Fruit fly (Drosophila melanogaster): Measurements from ENCODE around the gene Eig71Ef.

Gene Eig71Ef

dm6 chr3L:15690711-15691591 lies 33.8 kb upstream of the Eig71Ef start (continued):
- TF ChIP-seq slp2 (GFP tag; optimal IDR thresholded peaks at IDR 0.05) (no peak), fd102C (GFP tag; optimal IDR thresholded peaks at IDR 0.05) (no peak), CG3407 (GFP tag; optimal IDR thresholded peaks at IDR 0.05) (no peak), MESR4 (GFP tag; optimal IDR thresholded peaks at IDR 0.05) (no peak), CG9437 (GFP tag; optimal IDR thresholded peaks at IDR 0.05) (peak; percentile 13), sr (GFP tag; IDR thresholded peaks at IDR 0.05) (no peak)

- TF ChIP-seq CG8290 (GFP tag; optimal IDR thresholded peaks at IDR 0.05), result no peak
- TF ChIP-seq CG8290 (tag; optimal IDR thresholded peaks at IDR 0.05), result peak in 1 of 2 experiments; percentile 46
- TF ChIP-seq CG10209 (GFP tag; optimal IDR thresholded peaks at IDR 0.05), result peak; percentile 35
- peak; percentile 37 for TF ChIP-seq Hmr (GFP tag; optimal IDR thresholded peaks at IDR 0.05)
- TF ChIP-seq Trl (optimal IDR thresholded peaks at IDR 0.05), result no peak
- peak; percentile 13 for TF ChIP-seq Trl (GFP tag; optimal IDR thresholded peaks at IDR 0.05)
- TF ChIP-seq slbo (GFP tag; IDR thresholded peaks at IDR 0.05), result no peak
- TF ChIP-seq pho (GFP tag; optimal IDR thresholded peaks at IDR 0.05), result peak; percentile 18
- TF ChIP-seq Camta (GFP tag; optimal IDR thresholded peaks at IDR 0.05), result peak; percentile 1
- TF ChIP-seq CG17385 (GFP tag; optimal IDR thresholded peaks at IDR 0.05), result peak; percentile 18
- peak; percentile 40; the same call in 1 of the 2 replicates for TF ChIP-seq Atf6 (GFP tag; IDR thresholded peaks at IDR 0.05)
- no peak for TF ChIP-seq CG31388 (GFP tag; optimal IDR thresholded peaks at IDR 0.05)
- 0 out of 2 replicates have a peak, but pooled peaks have one; percentile 10 for TF ChIP-seq wdn (GFP tag; IDR thresholded peaks at IDR 0.05)
- TF ChIP-seq Oli (tag; optimal IDR thresholded peaks at IDR 0.05), result no peak
- TF ChIP-seq fd3F (GFP tag; optimal IDR thresholded peaks at IDR 0.05), result peak; percentile 33
- TF ChIP-seq Fer1 (GFP tag; optimal IDR thresholded peaks at IDR 0.05), result peak; percentile 8
- no peak for TF ChIP-seq Spps (tag; optimal IDR thresholded peaks at IDR 0.05)
- TF ChIP-seq so (GFP tag; IDR thresholded peaks at IDR 0.05), result peak; percentile 54; the same call in 1 of the 3 replicates
- TF ChIP-seq Atf3 (GFP tag; optimal IDR thresholded peaks at IDR 0.05), result no peak
- no peak for TF ChIP-seq CG15073 (GFP tag; optimal IDR thresholded peaks at IDR 0.05)
- TF ChIP-seq CG2120 (GFP tag; optimal IDR thresholded peaks at IDR 0.05), result peak; percentile 22
- TF ChIP-seq B-H2 (GFP tag; optimal IDR thresholded peaks at IDR 0.05), result peak; percentile 41
- TF ChIP-seq dysf (GFP tag; IDR thresholded peaks at IDR 0.05), result peak; percentile 27; the same call in 1 of the 3 replicates
- peak; percentile 17 for TF ChIP-seq CG12769 (tag; optimal IDR thresholded peaks at IDR 0.05)
- peak; percentile 16 for TF ChIP-seq gem (tag; optimal IDR thresholded peaks at IDR 0.05)
- peak; percentile 28 for TF ChIP-seq CrebB (tag; optimal IDR thresholded peaks at IDR 0.05)
- TF ChIP-seq luna (GFP tag; optimal IDR thresholded peaks at IDR 0.05), result peak; percentile 40
- TF ChIP-seq CG7745 (tag; optimal IDR thresholded peaks at IDR 0.05), result no peak
- peak; percentile 7; the same call in 1 of the 2 replicates for TF ChIP-seq Rfx (GFP tag; IDR thresholded peaks at IDR 0.05)
- TF ChIP-seq dpn (GFP tag; optimal IDR thresholded peaks at IDR 0.05), result peak in 1 of 2 experiments; percentile 7
- peak; percentile 52 for TF ChIP-seq CG6813 (GFP tag; optimal IDR thresholded peaks at IDR 0.05)
- TF ChIP-seq CG10274 (GFP tag; optimal IDR thresholded peaks at IDR 0.05), result no peak
- TF ChIP-seq tio (GFP tag; optimal IDR thresholded peaks at IDR 0.05), result no peak
- peak; percentile 17 for TF ChIP-seq HHEX (GFP tag; optimal IDR thresholded peaks at IDR 0.05)
- TF ChIP-seq bcd (GFP tag; optimal IDR thresholded peaks at IDR 0.05), result peak; percentile 13
- TF ChIP-seq CG13123 (GFP tag; optimal IDR thresholded peaks at IDR 0.05), result no peak
- peak; percentile 47 for TF ChIP-seq lab (GFP tag; optimal IDR thresholded peaks at IDR 0.05)
- peak; percentile 35 for TF ChIP-seq Meics (GFP tag; optimal IDR thresholded peaks at IDR 0.05)
- peak; percentile 24 for TF ChIP-seq her (GFP tag; optimal IDR thresholded peaks at IDR 0.05)
- no peak for TF ChIP-seq ham (GFP tag; IDR thresholded peaks at IDR 0.05)
- peak; percentile 32; the same call in 1 of the 3 replicates for TF ChIP-seq ci (GFP tag; IDR thresholded peaks at IDR 0.05)
- no peak for TF ChIP-seq tll (GFP tag; optimal IDR thresholded peaks at IDR 0.05)
Observed at dm6 chr3L:15689518-15689917, 32.3 kb upstream of the Eig71Ef start.

Data from whole organism, embryonic.